Fruit fly (Drosophila melanogaster) ovary, adult (tissue): Measurements from ENCODE around the gene CG15036.

Experiments
- CG17801 ChIP-seq: fragments of 200-800 bp; optimal IDR thresholded peaks from 2 replicates; lab custom pipeline; 2019; ENCODE audit warnings: missing biosample characterization, mild to moderate bottlenecking, missing genetic modification characterization, moderate library complexity; ENCODE audit not compliant: partially characterized antibody

Gene CG15036

DNA sequence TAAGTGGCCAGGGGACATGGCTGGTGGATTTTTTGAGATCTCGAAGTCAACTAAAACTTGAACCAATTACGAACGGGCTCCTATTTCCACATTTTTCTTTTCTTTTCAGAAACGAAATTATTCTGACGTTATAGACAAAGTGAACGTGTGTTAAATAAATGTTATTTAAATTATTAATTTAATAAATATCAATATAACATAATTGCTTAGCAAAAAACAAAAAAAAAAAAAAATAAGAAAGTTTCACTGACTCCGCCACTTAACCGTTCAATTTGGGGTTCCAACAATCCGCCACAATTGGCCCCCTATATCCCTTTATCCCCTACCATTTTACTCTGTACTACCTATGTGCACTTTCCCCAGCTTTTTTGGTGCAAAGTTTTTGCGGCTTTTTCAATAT, 41.8 kb downstream of the CG15036 start, which contains the start of gene CG42781:
Gene CG42781 (minus strand): TSS at position 101 of the 400 bp plus-strand sequence.
- TF ChIP-seq CG17801 (GFP tag; lab: Kevin White, UChicago), result no peak

dm6 chrX:7379569-7379968, 45.1 kb downstream of the CG15036 start:
- TF ChIP-seq CG17801 (GFP tag; lab: Kevin White, UChicago), result no peak

DNA sequence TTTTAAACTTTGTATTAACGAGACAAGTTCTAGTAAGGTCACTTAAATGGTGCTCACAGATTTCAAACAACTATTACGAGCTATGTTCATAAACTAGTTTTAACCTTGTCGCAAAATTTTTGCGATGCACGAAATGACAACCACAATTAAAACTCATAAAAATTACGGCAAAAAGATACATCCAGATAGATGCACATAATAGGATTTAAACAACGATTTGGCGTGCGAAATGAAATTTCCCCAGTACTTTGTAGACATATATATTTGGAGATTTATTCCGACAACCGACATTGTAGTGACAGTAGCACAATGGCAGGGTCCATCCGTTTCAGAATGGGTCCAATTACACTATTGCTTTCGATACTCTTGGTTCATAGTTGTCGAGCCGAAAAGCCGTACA, 46.8 kb downstream of the CG15036 start, which contains the start of gene CheA7a:
Gene CheA7a (plus strand): TSS at position 301 of the 400 bp plus-strand sequence.
- no peak for TF ChIP-seq CG17801 (GFP tag; lab: Kevin White, UChicago)
